Worm (Caenorhabditis elegans) whole organism, L1 larva: ENCODE measurements around the gene T26E4.7.
A peak's percentile ranks its signal among the peaks of the same experiment; 100 is the strongest.

ENCODE experiments used
- C16A3.4 ChIP-seq: fragments of 150-350 bp; optimal IDR thresholded peaks from 2 replicates; lab custom pipeline; 2014; ENCODE audit warnings: missing biosample characterization, missing genetic modification characterization
- C34B4.2 ChIP-seq: sonication (generic microtip); optimal IDR thresholded peaks from 2 replicates; lab custom pipeline; 2017; ENCODE audit warnings: mild to moderate bottlenecking, missing genetic modification characterization, missing compliant biosample characterization
- F16B12.6 ChIP-seq: fragments of 150-350 bp; optimal IDR thresholded peaks from 2 replicates; lab custom pipeline; 2014; ENCODE audit warnings: missing biosample characterization, missing genetic modification characterization
- aha-1 ChIP-seq: fragments of 150-350 bp; optimal IDR thresholded peaks from 2 replicates; lab custom pipeline; 2014; ENCODE audit warnings: missing biosample characterization, missing genetic modification characterization
- alr-1 ChIP-seq: fragments of 200-800 bp; sonication (Bioruptor generic); optimal IDR thresholded peaks from 2 replicates; lab custom pipeline; 2018; ENCODE audit warnings: borderline replicate concordance, mild to moderate bottlenecking, missing genetic modification characterization, missing compliant biosample characterization
- aly-2 ChIP-seq: fragments of 150-350 bp; optimal IDR thresholded peaks from 2 replicates; lab custom pipeline; 2014; ENCODE audit warnings: missing biosample characterization, missing genetic modification characterization
- blmp-1 ChIP-seq: fragments of 150-350 bp; optimal IDR thresholded peaks from 2 replicates; lab custom pipeline; 2014; ENCODE audit warnings: missing biosample characterization, missing genetic modification characterization
- ceh-63 ChIP-seq: fragments of 200-800 bp; sonication (Bioruptor generic); optimal IDR thresholded peaks from 2 replicates; lab custom pipeline; 2018; ENCODE audit warnings: mild to moderate bottlenecking, missing genetic modification characterization, missing compliant biosample characterization
- ceh-82 ChIP-seq, 3 experiments: fragments of 150-350 bp in 1 of 3; sonication (generic microtip) in 2 of 3; optimal IDR thresholded peaks; 2 replicates each; lab custom pipeline; 2014 to 2017; ENCODE audit warnings: missing biosample characterization in 3 of 3, missing genetic modification characterization in 3 of 3
- ceh-88 ChIP-seq: fragments of 200-800 bp; sonication (Bioruptor generic); IDR thresholded peaks from 2 replicates; pipeline ENCODE4 v1.3.6; 2022; ENCODE audit warnings: missing genetic modification characterization, missing compliant biosample characterization
- dpl-1 ChIP-seq, 3 experiments: fragments of 150-350 bp in 2 of 3; sonication (generic microtip) in 1 of 3; optimal IDR thresholded peaks; 2 replicates each; lab custom pipeline; 2014 to 2017; ENCODE audit warnings: missing biosample characterization in 3 of 3, missing genetic modification characterization in 3 of 3, missing genetic modification reagents in 3 of 3
- efl-1 ChIP-seq, 4 experiments: fragments of 150-350 bp; optimal IDR thresholded peaks in 3 of 4; peaks in 1 of 4; 1 replicate in 1 of 4; 2 replicates in 3 of 4; lab custom pipeline; 2014; ENCODE audit warnings: missing biosample characterization in 2 of 4, missing genetic modification characterization in 2 of 4, missing genetic modification reagents in 2 of 4
- egl-27 ChIP-seq, 2 experiments: fragments of 150-350 bp in 1 of 2; sonication (generic microtip); optimal IDR thresholded peaks; 3 replicates each; lab custom pipeline; 2017 to 2018; ENCODE audit warnings: missing biosample characterization in 2 of 2, missing genetic modification characterization in 2 of 2, missing genetic modification reagents in 2 of 2
- elt-3 ChIP-seq, 6 experiments: fragments of 150-350 bp in 1 of 6; sonication (generic microtip); optimal IDR thresholded peaks; 2 replicates each; lab custom pipeline; 2017 to 2018; ENCODE audit warnings: missing biosample characterization in 6 of 6, missing genetic modification characterization in 6 of 6, inconsistent platforms in 1 of 6
- ets-5 ChIP-seq: fragments of 200-800 bp; sonication (Bioruptor generic); IDR thresholded peaks from 2 replicates; pipeline ENCODE4 v1.3.6; 2022; ENCODE audit warnings: missing genetic modification characterization, missing compliant biosample characterization
- fkh-4 ChIP-seq: sonication (generic microtip); optimal IDR thresholded peaks from 2 replicates; lab custom pipeline; 2016; ENCODE audit warnings: missing compliant biosample characterization, missing genetic modification characterization, borderline replicate concordance
- fkh-8 ChIP-seq: sonication (generic microtip); optimal IDR thresholded peaks from 2 replicates; lab custom pipeline; 2016; ENCODE audit warnings: mild to moderate bottlenecking, missing genetic modification characterization, missing compliant biosample characterization
- fos-1 ChIP-seq: fragments of 150-350 bp; optimal IDR thresholded peaks from 2 replicates; lab custom pipeline; 2014; ENCODE audit warnings: missing biosample characterization, missing genetic modification characterization
- hlh-17 ChIP-seq: fragments of 200-800 bp; sonication (Bioruptor generic); optimal IDR thresholded peaks from 2 replicates; lab custom pipeline; 2018; ENCODE audit warnings: missing genetic modification characterization, mild to moderate bottlenecking, missing compliant biosample characterization, moderate library complexity, borderline replicate concordance
- hpl-2 ChIP-seq: fragments of 150-350 bp; optimal IDR thresholded peaks from 2 replicates; lab custom pipeline; 2014; ENCODE audit warnings: missing biosample characterization, missing genetic modification reagents, missing genetic modification characterization
- lin-14 ChIP-seq: fragments of 200-800 bp; sonication (Bioruptor generic); optimal IDR thresholded peaks from 2 replicates; lab custom pipeline; 2018; ENCODE audit warnings: mild to moderate bottlenecking, missing genetic modification characterization, moderate library complexity, missing compliant biosample characterization
- lin-15B ChIP-seq: fragments of 150-350 bp; sonication (generic microtip); optimal IDR thresholded peaks from 3 replicates; lab custom pipeline; 2014; ENCODE audit warnings: missing biosample characterization, missing genetic modification characterization
- lin-39 ChIP-seq: fragments of 150-350 bp; optimal IDR thresholded peaks from 2 replicates; lab custom pipeline; 2014; ENCODE audit warnings: missing biosample characterization, missing genetic modification reagents, missing genetic modification characterization
- lsy-2 ChIP-seq, 2 experiments: fragments of 150-350 bp; optimal IDR thresholded peaks; 2 replicates each; lab custom pipeline; 2014; ENCODE audit warnings: missing biosample characterization in 2 of 2, missing genetic modification characterization in 2 of 2
- mab-9 ChIP-seq: fragments of 200-800 bp; sonication (Bioruptor generic); IDR thresholded peaks from 2 replicates; pipeline ENCODE4 v1.3.6; 2022; ENCODE audit warnings: missing genetic modification reagents, missing genetic modification characterization, missing compliant biosample characterization
- mdl-1 ChIP-seq, 2 experiments: fragments of 150-350 bp; optimal IDR thresholded peaks; 2 replicates each; lab custom pipeline; 2014 to 2017; ENCODE audit warnings: missing biosample characterization in 2 of 2, missing genetic modification characterization in 2 of 2, inconsistent platforms in 1 of 2
- mef-2 ChIP-seq: fragments of 150-350 bp; optimal IDR thresholded peaks from 2 replicates; lab custom pipeline; 2014; ENCODE audit warnings: missing biosample characterization, missing genetic modification characterization
- mep-1 ChIP-seq: fragments of 150-350 bp; optimal IDR thresholded peaks from 2 replicates; lab custom pipeline; 2014; ENCODE audit warnings: missing biosample characterization, missing genetic modification characterization
- nhr-12 ChIP-seq: sonication (generic microtip); optimal IDR thresholded peaks from 2 replicates; lab custom pipeline; 2017; ENCODE audit warnings: missing biosample characterization, missing genetic modification characterization
- nhr-19 ChIP-seq: fragments of 200-800 bp; sonication (Bioruptor generic); conservative IDR thresholded peaks from 2 replicates; pipeline ENCODE4 v1.3.6; 2022; ENCODE audit warnings: missing genetic modification characterization, missing compliant biosample characterization
- nhr-237 ChIP-seq: fragments of 150-350 bp; optimal IDR thresholded peaks from 2 replicates; lab custom pipeline; 2014; ENCODE audit warnings: missing biosample characterization, missing genetic modification characterization
- nhr-47 ChIP-seq: sonication (generic microtip); optimal IDR thresholded peaks from 2 replicates; lab custom pipeline; 2016; ENCODE audit warnings: mild to moderate bottlenecking, missing genetic modification characterization, moderate library complexity, missing compliant biosample characterization
- nhr-71 ChIP-seq: sonication (generic microtip); optimal IDR thresholded peaks from 2 replicates; lab custom pipeline; 2016; ENCODE audit warnings: mild to moderate bottlenecking, missing genetic modification characterization, moderate library complexity, missing compliant biosample characterization
- nhr-76 ChIP-seq: sonication (generic microtip); optimal IDR thresholded peaks from 2 replicates; lab custom pipeline; 2017; ENCODE audit warnings: missing biosample characterization, missing genetic modification characterization
- nhr-84 ChIP-seq: sonication (generic microtip); optimal IDR thresholded peaks from 2 replicates; lab custom pipeline; 2017; ENCODE audit warnings: missing biosample characterization, missing genetic modification characterization
- nhr-85 ChIP-seq: sonication (generic microtip); peaks from one replicate; lab custom pipeline; 2016; ENCODE audit warnings: missing genetic modification characterization, inconsistent platforms, missing compliant biosample characterization
- nhr-90 ChIP-seq: sonication (generic microtip); optimal IDR thresholded peaks from 2 replicates; lab custom pipeline; 2016; ENCODE audit warnings: mild to moderate bottlenecking, missing genetic modification characterization, missing compliant biosample characterization; ENCODE audit not compliant: poor library complexity
- pag-3 ChIP-seq: sonication (generic microtip); optimal IDR thresholded peaks from 2 replicates; lab custom pipeline; 2017; ENCODE audit warnings: missing genetic modification characterization, mild to moderate bottlenecking, missing compliant biosample characterization, antibody characterized with exemption, borderline replicate concordance; ENCODE audit not compliant: insufficient read depth
- skn-1 ChIP-seq: fragments of 150-350 bp; optimal IDR thresholded peaks from 2 replicates; lab custom pipeline; 2014; ENCODE audit warnings: missing biosample characterization, missing genetic modification characterization
- snpc-4 ChIP-seq: fragments of 150-350 bp; optimal IDR thresholded peaks from 2 replicates; lab custom pipeline; 2014; ENCODE audit warnings: missing biosample characterization, missing genetic modification characterization
- snu-23 ChIP-seq: sonication (generic microtip); optimal IDR thresholded peaks from 2 replicates; lab custom pipeline; 2016; ENCODE audit warnings: missing genetic modification characterization, missing compliant biosample characterization
- sox-4 ChIP-seq: sonication (generic microtip); optimal IDR thresholded peaks from 2 replicates; lab custom pipeline; 2016; ENCODE audit warnings: missing genetic modification characterization, missing compliant biosample characterization
- sptf-1 ChIP-seq: fragments of 150-350 bp; optimal IDR thresholded peaks from 2 replicates; lab custom pipeline; 2014; ENCODE audit warnings: missing biosample characterization, missing genetic modification characterization
- sup-37 ChIP-seq: fragments of 200-800 bp; sonication (Bioruptor generic); optimal IDR thresholded peaks from 2 replicates; lab custom pipeline; 2018; ENCODE audit warnings: mild to moderate bottlenecking, missing genetic modification characterization, missing compliant biosample characterization
- swsn-7 ChIP-seq: sonication (generic microtip); optimal IDR thresholded peaks from 2 replicates; lab custom pipeline; 2016; ENCODE audit warnings: missing genetic modification characterization, missing compliant biosample characterization
- unc-130 ChIP-seq: fragments of 150-350 bp; optimal IDR thresholded peaks from 2 replicates; lab custom pipeline; 2017; ENCODE audit warnings: missing biosample characterization, missing genetic modification characterization, inconsistent platforms
- unc-86 ChIP-seq: sonication (generic microtip); optimal IDR thresholded peaks from 2 replicates; lab custom pipeline; 2016; ENCODE audit warnings: missing genetic modification characterization, missing compliant biosample characterization
- unc-98 ChIP-seq: fragments of 200-800 bp; sonication (Bioruptor generic); IDR thresholded peaks from 2 replicates; pipeline ENCODE4 v1.3.6; 2022; ENCODE audit warnings: missing genetic modification characterization, missing compliant biosample characterization
- vab-15 ChIP-seq: sonication (generic microtip); optimal IDR thresholded peaks from 2 replicates; lab custom pipeline; 2017; ENCODE audit warnings: missing genotype, mild to moderate bottlenecking, missing genetic modification characterization, missing compliant biosample characterization
- xbp-1 ChIP-seq: sonication (generic microtip); optimal IDR thresholded peaks from 2 replicates; lab custom pipeline; 2016; ENCODE audit warnings: missing genetic modification characterization, missing compliant biosample characterization
- ztf-11 ChIP-seq, 2 experiments: sonication (generic microtip); optimal IDR thresholded peaks; 2 replicates each; lab custom pipeline; 2016 to 2017; ENCODE audit warnings: missing genetic modification characterization in 2 of 2, missing biosample characterization in 1 of 2, missing compliant biosample characterization in 1 of 2
- ztf-4 ChIP-seq: fragments of 150-350 bp; optimal IDR thresholded peaks from 2 replicates; lab custom pipeline; 2014; ENCODE audit warnings: missing biosample characterization, missing genetic modification characterization

The T26E4.7 gene

ce11 chrV:15766122-15766594 is 27.2 kb upstream of the T26E4.7 start, which contains the start of the genes haf-3 and F57A10.2 (continued):
- peak; percentile 97 for TF ChIP-seq snu-23 (GFP tag; lab: Kevin White, UChicago)
- peak; percentile 95 for TF ChIP-seq swsn-7 (tag; lab: Kevin White, UChicago)
- TF ChIP-seq F16B12.6 = peak; percentile 66
- peak; percentile 96 for TF ChIP-seq nhr-71
- no peak for TF ChIP-seq pag-3 (tag; lab: Kevin White, UChicago)
- TF ChIP-seq ets-5 = no peak
- TF ChIP-seq mdl-1 (tag; optimal IDR thresholded peaks at IDR 0.05; lab: Kevin White, UChicago) = peak in 1 of 2 experiments; percentile 88
- TF ChIP-seq aly-2 (tag; lab: Kevin White, UChicago) = peak; percentile 87
- TF ChIP-seq nhr-84 (tag; lab: Kevin White, UChicago) = no peak
- TF ChIP-seq nhr-47 (tag; lab: Kevin White, UChicago) = peak; percentile 97
- TF ChIP-seq aha-1 (tag; lab: Kevin White, UChicago) = peak; percentile 54
- TF ChIP-seq ztf-11 (tag; optimal IDR thresholded peaks at IDR 0.05; lab: Kevin White, UChicago) = peak; percentile 4 to 83
- peak; percentile 98 for TF ChIP-seq mep-1 (tag; lab: Kevin White, UChicago)
- TF ChIP-seq hpl-2 (GFP tag; lab: Kevin White, UChicago) = peak; percentile 11
- no peak for TF ChIP-seq hlh-17 (GFP tag; lab: Kevin White, UChicago)
- TF ChIP-seq ceh-82 (tag; optimal IDR thresholded peaks at IDR 0.05; lab: Kevin White, UChicago) = peak; percentile 96 to 97 (median 97)
- peak; percentile 95 for TF ChIP-seq xbp-1
- peak; percentile 95 for TF ChIP-seq lin-14
- TF ChIP-seq alr-1 (tag; lab: Kevin White, UChicago) = no peak
- TF ChIP-seq mef-2 = peak; percentile 45
- TF ChIP-seq unc-86 (tag; lab: Kevin White, UChicago) = peak; percentile 92
- peak; percentile 85 for TF ChIP-seq mab-9 (GFP tag; lab: Robert Waterston, UW)
- TF ChIP-seq nhr-19 (GFP tag; lab: Robert Waterston, UW) = peak; percentile 95
- TF ChIP-seq nhr-85 (tag; lab: Kevin White, UChicago) = peak; percentile 98
- TF ChIP-seq fos-1 (tag; lab: Kevin White, UChicago) = peak; percentile 82
- TF ChIP-seq sptf-1 (tag; lab: Kevin White, UChicago) = no peak
- TF ChIP-seq sup-37 (GFP tag; lab: Kevin White, UChicago) = peak; percentile 80
- TF ChIP-seq nhr-237 (tag; lab: Kevin White, UChicago) = peak; percentile 50
- no peak for TF ChIP-seq vab-15 (tag; lab: Kevin White, UChicago)
- peak; percentile 90 for TF ChIP-seq C16A3.4 (tag; lab: Kevin White, UChicago)
- peak; percentile 94 to 95 for TF ChIP-seq lsy-2 (tag; optimal IDR thresholded peaks at IDR 0.05; lab: Kevin White, UChicago)
- TF ChIP-seq sox-4 (tag; lab: Kevin White, UChicago) = peak; percentile 87
- peak; percentile 79 for TF ChIP-seq blmp-1
- peak; percentile 72 for TF ChIP-seq fkh-4 (tag; lab: Kevin White, UChicago)
- TF ChIP-seq unc-98 (GFP tag; lab: Robert Waterston, UW) = no peak
- TF ChIP-seq nhr-90 (tag; lab: Kevin White, UChicago) = peak; percentile 96
- TF ChIP-seq lin-39 (tag; lab: Kevin White, UChicago) = peak; percentile 94
- TF ChIP-seq skn-1 = peak; percentile 91
- TF ChIP-seq unc-130 (tag; lab: Kevin White, UChicago) = peak; percentile 90
- peak; percentile 69; the same call in 1 of the 2 replicates for TF ChIP-seq ceh-88 (GFP tag; lab: Robert Waterston, UW)
- no peak for TF ChIP-seq ceh-63 (GFP tag; lab: Kevin White, UChicago)
- peak; percentile 92 for TF ChIP-seq snpc-4
- peak; percentile 97 to 99 for TF ChIP-seq efl-1 (optimal IDR thresholded peaks at IDR 0.05; lab: Kevin White, UChicago)
- TF ChIP-seq efl-1 (GFP tag; optimal IDR thresholded peaks at IDR 0.05 in 1 of 2; lab: Kevin White, UChicago) = peak; percentile 99 to 100
- TF ChIP-seq ztf-4 (tag; lab: Kevin White, UChicago) = peak; percentile 70
- TF ChIP-seq dpl-1 (GFP tag; optimal IDR thresholded peaks at IDR 0.05; lab: Kevin White, UChicago) = peak; percentile 99
- peak in 5 of 6 experiments; percentile 25 to 90 (median 45) for TF ChIP-seq elt-3 (tag; optimal IDR thresholded peaks at IDR 0.05; lab: Kevin White, UChicago)
- no peak for TF ChIP-seq nhr-12 (tag; lab: Kevin White, UChicago)
- TF ChIP-seq lin-15B (tag; lab: Kevin White, UChicago) = peak; percentile 88
- peak; percentile 92 for TF ChIP-seq fkh-8 (tag; lab: Kevin White, UChicago)
- no peak for TF ChIP-seq nhr-76
- peak; percentile 6 for TF ChIP-seq C34B4.2 (tag; lab: Kevin White, UChicago)
- TF ChIP-seq egl-27 (tag; optimal IDR thresholded peaks at IDR 0.05; lab: Kevin White, UChicago) = peak; percentile 9 to 69
